Worm (Caenorhabditis elegans) whole organism, L2 larva: ENCODE results near the gene tag-124.

Experiments
- F13H6.1 ChIP-seq: sonication (generic microtip); optimal IDR thresholded peaks from 2 replicates; lab custom pipeline; 2016; ENCODE audit warnings: missing genetic modification characterization, missing compliant biosample characterization
- R02D3.7 ChIP-seq: fragments of 150-350 bp; optimal IDR thresholded peaks from 2 replicates; lab custom pipeline; 2014; ENCODE audit warnings: missing biosample characterization, missing genetic modification characterization
- ama-1 ChIP-seq: fragments of 150-350 bp; optimal IDR thresholded peaks from 2 replicates; lab custom pipeline; 2018; ENCODE audit warnings: inconsistent platforms
- nhr-23 ChIP-seq: fragments of 150-350 bp; optimal IDR thresholded peaks from 2 replicates; lab custom pipeline; 2014; ENCODE audit warnings: missing biosample characterization, missing genetic modification reagents, missing genetic modification characterization
- unc-39 ChIP-seq: fragments of 150-350 bp; optimal IDR thresholded peaks from 2 replicates; lab custom pipeline; 2014; ENCODE audit warnings: missing biosample characterization, missing genetic modification characterization
- ztf-1 ChIP-seq: fragments of 200-800 bp; sonication (Bioruptor generic); conservative IDR thresholded peaks from 2 replicates; pipeline ENCODE4 v1.3.6; 2022; ENCODE audit warnings: missing genetic modification characterization, missing compliant biosample characterization

DNA sequence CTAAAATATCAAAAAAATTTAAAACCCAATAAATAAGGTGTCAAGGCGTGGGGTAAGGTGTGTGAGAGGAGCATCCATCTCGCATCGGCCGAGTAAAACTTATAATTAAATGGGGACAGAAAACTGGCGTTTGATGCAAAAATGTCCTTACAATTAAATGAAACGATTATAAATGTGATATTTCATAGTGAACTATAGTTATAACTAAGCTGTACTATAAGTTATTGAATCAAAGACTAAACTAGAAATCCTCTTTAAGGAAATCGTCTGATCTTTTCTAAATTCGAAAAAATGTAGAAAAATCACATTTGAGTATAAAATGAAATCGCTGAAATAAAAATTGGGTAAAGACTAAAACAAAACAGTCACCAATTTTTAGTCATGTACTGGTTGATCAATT, 40.4 kb upstream of the tag-124 start, which contains the start of gene sra-6:
- TF ChIP-seq R02D3.7 (no peak), ztf-1 (GFP tag; lab: Robert Waterston, UW) (no peak), F13H6.1 (tag; lab: Kevin White, UChicago) (no peak), unc-39 (tag; lab: Kevin White, UChicago) (no peak), ama-1 (lab: Kevin White, UChicago) (no peak), nhr-23 (tag; lab: Kevin White, UChicago) (no peak)
